Worm (Caenorhabditis elegans): Measurements from ENCODE around the gene fbxc-55.
"Not testable (repeated sequence)": the region's sequence is repeated elsewhere in the genome, so short reads cannot be mapped to it uniquely, and the experiment has no call there.

fbxc-55 gene

ce11 chrII:3170089-3170488 is at the start of gene fbxc-55:
TSS of gene fbxc-55 (minus strand) at chrII:3170189.
- TF ChIP-seq ztf-29 (GFP tag; IDR thresholded peaks at IDR 0.05) (no peak), flt-1 (GFP tag; IDR thresholded peaks at IDR 0.05) (no peak), ref-1 (GFP tag; conservative IDR thresholded peaks at IDR 0.05) (no peak), tab-1 (GFP tag; IDR thresholded peaks at IDR 0.05) (no peak), cog-1 (tag; optimal IDR thresholded peaks at IDR 0.05) (no peak), klf-2 (GFP tag; conservative IDR thresholded peaks at IDR 0.05) (no peak), T22C8.4 (GFP tag; IDR thresholded peaks at IDR 0.05) (no peak), med-1 (GFP tag; optimal IDR thresholded peaks at IDR 0.05; ENCODE audit: insufficient read depth) (no peak), ztf-23 (GFP tag; IDR thresholded peaks at IDR 0.05) (no peak)

ce11 chrII:3215762-3216161 is 45.8 kb upstream of the fbxc-55 start, which contains the start of gene ZC239.3:
TSS of gene ZC239.3 (plus strand) at chrII:3216062.
- TF ChIP-seq klf-2 (GFP tag; conservative IDR thresholded peaks at IDR 0.05); ztf-29 (GFP tag; IDR thresholded peaks at IDR 0.05); tab-1 (GFP tag; IDR thresholded peaks at IDR 0.05): not testable (repeated sequence)

DNA sequence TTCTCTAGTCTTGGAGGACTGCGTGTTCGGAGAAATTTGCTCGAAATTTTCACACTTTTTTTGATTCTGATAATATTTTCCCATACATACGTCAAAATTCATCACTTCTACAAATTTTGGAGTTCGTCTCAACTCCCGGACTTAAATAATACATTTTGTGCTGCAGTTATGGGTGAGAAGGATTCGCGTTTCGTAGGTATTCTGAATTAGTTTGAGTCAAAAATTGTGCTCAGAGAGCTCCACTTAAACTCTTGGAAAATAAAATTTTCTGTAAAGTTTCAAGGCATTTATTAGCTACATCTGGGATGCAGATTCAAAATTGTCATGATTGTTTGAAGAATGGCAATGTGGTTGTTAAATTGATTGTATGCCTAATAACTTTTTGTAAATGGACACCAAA is 43.9 kb upstream of the fbxc-55 start, which contains the start of gene ZC239.4:
Gene ZC239.4, plus strand, starts transcription at position 301 of the 400 bp plus-strand sequence.
- TF ChIP-seq cog-1 (tag; optimal IDR thresholded peaks at IDR 0.05) (no peak), T22C8.4 (GFP tag; IDR thresholded peaks at IDR 0.05) (no peak), tab-1 (GFP tag; IDR thresholded peaks at IDR 0.05) (no peak), klf-2 (GFP tag; conservative IDR thresholded peaks at IDR 0.05) (no peak), flt-1 (GFP tag; IDR thresholded peaks at IDR 0.05) (no peak), ztf-23 (GFP tag; IDR thresholded peaks at IDR 0.05) (no peak), ztf-29 (GFP tag; IDR thresholded peaks at IDR 0.05) (no peak)

DNA sequence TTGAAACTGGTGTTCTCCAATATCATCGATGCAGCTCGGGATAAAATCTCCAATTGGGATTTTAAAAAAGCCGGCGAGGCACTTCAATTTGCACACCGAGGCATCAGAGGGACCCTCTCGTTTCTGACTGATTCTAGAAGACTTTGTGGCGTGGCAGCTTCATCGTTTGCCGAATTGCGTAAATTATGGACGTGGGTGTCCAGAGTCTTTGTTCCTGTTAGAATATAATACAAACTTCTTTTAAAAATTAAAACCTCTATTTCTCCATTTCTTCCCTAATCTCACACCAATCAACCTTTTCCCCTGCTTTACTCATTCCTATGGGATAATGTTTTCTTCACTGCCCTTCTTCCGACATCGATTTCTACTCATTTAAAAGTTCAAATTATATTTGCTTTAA is 40.4 kb upstream of the fbxc-55 start, which contains the start of gene ZC239.5:
Gene ZC239.5, plus strand, starts transcription at position 301 of the 400 bp plus-strand sequence.
- no peak for TF ChIP-seq T22C8.4 (GFP tag; IDR thresholded peaks at IDR 0.05)
- no peak for TF ChIP-seq tab-1 (GFP tag; IDR thresholded peaks at IDR 0.05)
- TF ChIP-seq med-1 (GFP tag; optimal IDR thresholded peaks at IDR 0.05; ENCODE audit: insufficient read depth), result no peak
- TF ChIP-seq flt-1 (GFP tag; IDR thresholded peaks at IDR 0.05), result no peak
- TF ChIP-seq cog-1 (tag; optimal IDR thresholded peaks at IDR 0.05), result no peak
- TF ChIP-seq ztf-29 (GFP tag; IDR thresholded peaks at IDR 0.05), result no peak
- TF ChIP-seq ztf-23 (GFP tag; IDR thresholded peaks at IDR 0.05), result no peak
- no peak for TF ChIP-seq klf-2 (GFP tag; conservative IDR thresholded peaks at IDR 0.05)
- TF ChIP-seq ref-1 (GFP tag; conservative IDR thresholded peaks at IDR 0.05), result no peak

- TF ChIP-seq ztf-29 (GFP tag; IDR thresholded peaks at IDR 0.05) (no peak), tab-1 (GFP tag; IDR thresholded peaks at IDR 0.05) (no peak), klf-2 (GFP tag; conservative IDR thresholded peaks at IDR 0.05) (no peak), cog-1 (tag; optimal IDR thresholded peaks at IDR 0.05) (no peak), flt-1 (GFP tag; IDR thresholded peaks at IDR 0.05) (no peak), ztf-23 (GFP tag; IDR thresholded peaks at IDR 0.05) (no peak), ref-1 (GFP tag; conservative IDR thresholded peaks at IDR 0.05) (no peak), med-1 (GFP tag; optimal IDR thresholded peaks at IDR 0.05; ENCODE audit: insufficient read depth) (no peak), T22C8.4 (GFP tag; IDR thresholded peaks at IDR 0.05) (no peak)
Measured at ce11 chrII:3209251-3209650, 39.3 kb upstream of the fbxc-55 start, which contains the start of gene ZC239.6. TSS of gene ZC239.6 (plus strand) at chrII:3209631.

DNA sequence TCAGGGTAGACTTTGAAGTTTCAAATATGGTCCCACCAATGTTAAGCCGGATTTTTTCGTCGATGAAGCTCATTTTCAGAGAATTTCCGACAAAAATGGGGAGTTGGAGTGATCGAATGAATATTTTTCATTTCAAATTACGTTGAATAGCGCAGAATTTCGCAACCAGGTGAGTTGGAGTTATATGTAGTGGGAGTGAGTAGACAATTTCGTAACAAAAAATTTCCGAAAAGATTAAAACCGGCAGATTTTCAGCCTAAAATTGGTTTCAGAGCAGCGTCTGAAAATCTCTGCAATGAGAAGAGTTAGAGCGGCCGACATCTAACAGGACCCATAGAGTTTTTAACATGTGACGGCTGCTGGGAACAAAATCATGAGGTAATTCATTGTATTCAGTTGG is 38.7 kb upstream of the fbxc-55 start, which contains the start of gene sdz-35:
Gene sdz-35, minus strand, starts transcription at position 101 of the 400 bp plus-strand sequence.
- no peak for TF ChIP-seq klf-2 (GFP tag; conservative IDR thresholded peaks at IDR 0.05)
- TF ChIP-seq T22C8.4 (GFP tag; IDR thresholded peaks at IDR 0.05), result no peak
- no peak for TF ChIP-seq ztf-23 (GFP tag; IDR thresholded peaks at IDR 0.05)
- no peak for TF ChIP-seq tab-1 (GFP tag; IDR thresholded peaks at IDR 0.05)

ce11 chrII:3206423-3206989 is 36.5 kb upstream of the fbxc-55 start, which contains the start of the genes ZC239.20 and ZC239.21:
TSS of gene ZC239.20 (minus strand) at chrII:3206523.
TSS of gene ZC239.21 (plus strand) at chrII:3206939.
- TF ChIP-seq ztf-23 (GFP tag; IDR thresholded peaks at IDR 0.05), result no peak
- no peak for TF ChIP-seq ref-1 (GFP tag; conservative IDR thresholded peaks at IDR 0.05)
- TF ChIP-seq cog-1 (tag; optimal IDR thresholded peaks at IDR 0.05), result no peak

ce11 chrII:3203415-3203814 is 33.4 kb upstream of the fbxc-55 start, which contains the start of gene sri-50:
TSS of gene sri-50 (plus strand) at chrII:3203715.
- TF ChIP-seq ref-1 (GFP tag; conservative IDR thresholded peaks at IDR 0.05), result no peak
- no peak for TF ChIP-seq flt-1 (GFP tag; IDR thresholded peaks at IDR 0.05)
- no peak for TF ChIP-seq ztf-23 (GFP tag; IDR thresholded peaks at IDR 0.05)
- TF ChIP-seq cog-1 (tag; optimal IDR thresholded peaks at IDR 0.05), result no peak
- no peak for TF ChIP-seq klf-2 (GFP tag; conservative IDR thresholded peaks at IDR 0.05)
- no peak for TF ChIP-seq med-1 (GFP tag; optimal IDR thresholded peaks at IDR 0.05; ENCODE audit: insufficient read depth)

ce11 chrII:3202519-3202918 is 32.5 kb upstream of the fbxc-55 start, which contains the start of gene sri-53:
TSS of gene sri-53 (minus strand) at chrII:3202619.
- TF ChIP-seq flt-1 (GFP tag; IDR thresholded peaks at IDR 0.05) (no peak), T22C8.4 (GFP tag; IDR thresholded peaks at IDR 0.05) (no peak), klf-2 (GFP tag; conservative IDR thresholded peaks at IDR 0.05) (no peak), ztf-29 (GFP tag; IDR thresholded peaks at IDR 0.05) (no peak), tab-1 (GFP tag; IDR thresholded peaks at IDR 0.05) (no peak), med-1 (GFP tag; optimal IDR thresholded peaks at IDR 0.05; ENCODE audit: insufficient read depth) (no peak)

ce11 chrII:3201242-3201641 is 31.3 kb upstream of the fbxc-55 start, which contains the start of gene sri-48:
TSS of gene sri-48 (minus strand) at chrII:3201342.
- not testable (repeated sequence) for TF ChIP-seq ztf-29, ztf-23, T22C8.4 (GFP tag; IDR thresholded peaks at IDR 0.05)
